Fruit fly (Drosophila melanogaster) S2 (cell line): ENCODE data around the gene MAPk-Ak2.

Experiments
- CG8478 ChIP-seq: fragments of >200 bp; optimal IDR thresholded peaks from 2 replicates; lab custom pipeline; 2018
- CTCF ChIP-seq, 2 experiments: fragments of >200 bp; optimal IDR thresholded peaks; 2 replicates each; lab custom pipeline; 2018

Gene MAPk-Ak2

dm6 chrX:5741625-5742024 is 22.4 kb downstream of the MAPk-Ak2 start:
- TF ChIP-seq CTCF (optimal IDR thresholded peaks at IDR 0.05; lab: Kevin White, UChicago) = no peak
- no peak for TF ChIP-seq CG8478 (lab: Kevin White, UChicago)

dm6 chrX:5737676-5738220 is 26.3 kb downstream of the MAPk-Ak2 start, which contains the start of gene Snx27:
TSS of gene Snx27 (minus strand) at chrX:5738031.
- peak; percentile 29 to 45 for TF ChIP-seq CTCF (optimal IDR thresholded peaks at IDR 0.05; lab: Kevin White, UChicago)
- no peak for TF ChIP-seq CG8478 (lab: Kevin White, UChicago)

- TF ChIP-seq CTCF (optimal IDR thresholded peaks at IDR 0.05; lab: Kevin White, UChicago) (no peak), CG8478 (lab: Kevin White, UChicago) (no peak)
These were observed 26.8 kb downstream of the MAPk-Ak2 start for dm6 chrX:5737157-5737556.

dm6 chrX:5735268-5735941 is 28.6 kb downstream of the MAPk-Ak2 start:
- TF ChIP-seq CG8478 (lab: Kevin White, UChicago) = no peak
- TF ChIP-seq CTCF (optimal IDR thresholded peaks at IDR 0.05; lab: Kevin White, UChicago) = no peak

dm6 chrX:5732440-5732839 is 31.6 kb downstream of the MAPk-Ak2 start, which contains the start of gene CG15773:
TSS of gene CG15773 (plus strand) at chrX:5732740.
- no peak for TF ChIP-seq CG8478 (lab: Kevin White, UChicago)
- no peak for TF ChIP-seq CTCF (optimal IDR thresholded peaks at IDR 0.05; lab: Kevin White, UChicago)

- TF ChIP-seq CTCF (optimal IDR thresholded peaks at IDR 0.05; lab: Kevin White, UChicago) (no peak), CG8478 (lab: Kevin White, UChicago) (no peak)
These were observed 39.2 kb downstream of the MAPk-Ak2 start for dm6 chrX:5724744-5725185.

dm6 chrX:5724151-5724699 is 39.8 kb downstream of the MAPk-Ak2 start:
- no peak for TF ChIP-seq CG8478 (lab: Kevin White, UChicago)

dm6 chrX:5723577-5723976 is 40.4 kb downstream of the MAPk-Ak2 start:
- no peak for TF ChIP-seq CTCF (optimal IDR thresholded peaks at IDR 0.05; lab: Kevin White, UChicago)
- TF ChIP-seq CG8478 (lab: Kevin White, UChicago) = no peak

- TF ChIP-seq CTCF (optimal IDR thresholded peaks at IDR 0.05; lab: Kevin White, UChicago) = no peak
- no peak for TF ChIP-seq CG8478 (lab: Kevin White, UChicago)
These were observed 45.5 kb downstream of the MAPk-Ak2 start for dm6 chrX:5718476-5719012.

dm6 chrX:5717741-5718475 is 46.1 kb downstream of the MAPk-Ak2 start, which contains the start of gene CG33080:
TSS of gene CG33080 (minus strand) at chrX:5717778.
- TF ChIP-seq CG8478 (lab: Kevin White, UChicago) (no peak), CTCF (optimal IDR thresholded peaks at IDR 0.05; lab: Kevin White, UChicago) (no peak)

dm6 chrX:5715455-5716227 is 48.4 kb downstream of the MAPk-Ak2 start:
- TF ChIP-seq CTCF (optimal IDR thresholded peaks at IDR 0.05; lab: Kevin White, UChicago) (no peak), CG8478 (lab: Kevin White, UChicago) (no peak)

dm6 chrX:5714786-5715185 is 49.2 kb downstream of the MAPk-Ak2 start:
- no peak for TF ChIP-seq CTCF (optimal IDR thresholded peaks at IDR 0.05; lab: Kevin White, UChicago)

dm6 chrX:5712966-5713365 is 51.0 kb downstream of the MAPk-Ak2 start:
- no peak for TF ChIP-seq CTCF (optimal IDR thresholded peaks at IDR 0.05; lab: Kevin White, UChicago)
